Fruit fly (Drosophila melanogaster): Measurements from ENCODE around the gene CG43755.

The CG43755 gene

dm6 chr2L:300877-301706 lies 28.5 kb downstream of the CG43755 start:
- TF ChIP-seq Clk (GFP tag; optimal IDR thresholded peaks at IDR 0.05) (no peak), pad (GFP tag; optimal IDR thresholded peaks at IDR 0.05) (peak; percentile 55), Crg-1 (GFP tag; optimal IDR thresholded peaks at IDR 0.05) (no peak), cnc (optimal IDR thresholded peaks at IDR 0.05) (no peak), CG12768 (GFP tag; optimal IDR thresholded peaks at IDR 0.05) (no peak), cic (GFP tag; optimal IDR thresholded peaks at IDR 0.05) (peak; percentile 64)

dm6 chr2L:300006-300405 lies 29.6 kb downstream of the CG43755 start:
- no peak for TF ChIP-seq bab1 (GFP tag; optimal IDR thresholded peaks at IDR 0.05)
- TF ChIP-seq CG1620 (GFP tag; optimal IDR thresholded peaks at IDR 0.05), result no peak

- TF ChIP-seq Hr96 (GFP tag; optimal IDR thresholded peaks at IDR 0.05) (no peak), Clk (GFP tag; optimal IDR thresholded peaks at IDR 0.05) (no peak), CG7101 (tag; optimal IDR thresholded peaks at IDR 0.05) (no peak), pad (GFP tag; optimal IDR thresholded peaks at IDR 0.05) (no peak), CG11617 (GFP tag; optimal IDR thresholded peaks at IDR 0.05) (no peak), CG7045 (GFP tag; optimal IDR thresholded peaks at IDR 0.05) (no peak), Crg-1 (GFP tag; optimal IDR thresholded peaks at IDR 0.05) (no peak), cnc (optimal IDR thresholded peaks at IDR 0.05) (no peak)
Observed at dm6 chr2L:299038-299437, 30.5 kb downstream of the CG43755 start.

dm6 chr2L:298285-298644 lies 31.3 kb downstream of the CG43755 start:
- TF ChIP-seq Hr96 (GFP tag; optimal IDR thresholded peaks at IDR 0.05) (no peak), cic (GFP tag; optimal IDR thresholded peaks at IDR 0.05) (peak; percentile 32), tj (GFP tag; optimal IDR thresholded peaks at IDR 0.05) (peak; percentile 16)

- TF ChIP-seq CG33017 (tag; optimal IDR thresholded peaks at IDR 0.05), result peak; percentile 93
- peak; percentile 94 for TF ChIP-seq CG7101 (tag; optimal IDR thresholded peaks at IDR 0.05)
- peak; percentile 99 for TF ChIP-seq Crg-1 (GFP tag; optimal IDR thresholded peaks at IDR 0.05)
- TF ChIP-seq toe (GFP tag; optimal IDR thresholded peaks at IDR 0.05), result peak; percentile 96
- TF ChIP-seq CG1620 (GFP tag; optimal IDR thresholded peaks at IDR 0.05), result peak; percentile 99
- TF ChIP-seq CG5204 (GFP tag; optimal IDR thresholded peaks at IDR 0.05), result no peak
- peak; percentile 97 for TF ChIP-seq CG12768 (GFP tag; optimal IDR thresholded peaks at IDR 0.05)
- TF ChIP-seq bab1 (GFP tag; optimal IDR thresholded peaks at IDR 0.05), result peak; percentile 86
- TF ChIP-seq Hr96 (GFP tag; optimal IDR thresholded peaks at IDR 0.05), result peak; percentile 97
- peak; percentile 96 for TF ChIP-seq CG7045 (GFP tag; optimal IDR thresholded peaks at IDR 0.05)
- no peak for TF ChIP-seq kay (GFP tag; ENCODE audit: borderline replicate concordance)
- peak; percentile 63 for TF ChIP-seq cic (GFP tag; optimal IDR thresholded peaks at IDR 0.05)
- no peak for TF ChIP-seq cnc (optimal IDR thresholded peaks at IDR 0.05)
- TF ChIP-seq ovo (GFP tag; optimal IDR thresholded peaks at IDR 0.05), result peak; percentile 96
- peak; percentile 90 for TF ChIP-seq pad (GFP tag; optimal IDR thresholded peaks at IDR 0.05)
- TF ChIP-seq CG14711 (tag; optimal IDR thresholded peaks at IDR 0.05), result peak; percentile 94
- peak; percentile 94 for TF ChIP-seq Clk (GFP tag; optimal IDR thresholded peaks at IDR 0.05)
- TF ChIP-seq tj (GFP tag; optimal IDR thresholded peaks at IDR 0.05), result peak; percentile 62
- peak; percentile 96 for TF ChIP-seq Mnt (GFP tag; optimal IDR thresholded peaks at IDR 0.05)
- peak; percentile 96 for TF ChIP-seq CG11617 (GFP tag; optimal IDR thresholded peaks at IDR 0.05)
Observed at dm6 chr2L:297480-298284, 31.9 kb downstream of the CG43755 start, which contains the start of gene Pi3K21B. TSS of gene Pi3K21B (plus strand) at chr2L:297880.

dm6 chr2L:294452-295362 lies 34.9 kb downstream of the CG43755 start, which contains the start of the genes U2af38 and Stip1:
TSS of gene U2af38 (minus strand) at chr2L:294681.
TSS of gene Stip1 (plus strand) at chr2L:295122.
- TF ChIP-seq Hr96 (GFP tag; optimal IDR thresholded peaks at IDR 0.05) (no peak), kay (GFP tag; ENCODE audit: borderline replicate concordance) (no peak), Crg-1 (GFP tag; optimal IDR thresholded peaks at IDR 0.05) (peak; percentile 4), CG11617 (GFP tag; optimal IDR thresholded peaks at IDR 0.05) (peak; percentile 30), bab1 (GFP tag; optimal IDR thresholded peaks at IDR 0.05) (peak; percentile 17), CG7101 (tag; optimal IDR thresholded peaks at IDR 0.05) (peak; percentile 54), cnc (optimal IDR thresholded peaks at IDR 0.05) (no peak), CG1620 (GFP tag; optimal IDR thresholded peaks at IDR 0.05) (peak; percentile 14), toe (GFP tag; optimal IDR thresholded peaks at IDR 0.05) (no peak), CG7045 (GFP tag; optimal IDR thresholded peaks at IDR 0.05) (no peak), tj (GFP tag; optimal IDR thresholded peaks at IDR 0.05) (peak; percentile 62), cic (GFP tag; optimal IDR thresholded peaks at IDR 0.05) (no peak), pad (GFP tag; optimal IDR thresholded peaks at IDR 0.05) (peak; percentile 9), CG14711 (tag; optimal IDR thresholded peaks at IDR 0.05) (peak; percentile 98), Mnt (GFP tag; optimal IDR thresholded peaks at IDR 0.05) (peak; percentile 49), Clk (GFP tag; optimal IDR thresholded peaks at IDR 0.05) (no peak), ovo (GFP tag; optimal IDR thresholded peaks at IDR 0.05) (no peak), CG33017 (tag; optimal IDR thresholded peaks at IDR 0.05) (no peak), CG5204 (GFP tag; optimal IDR thresholded peaks at IDR 0.05) (no peak), CG12768 (GFP tag; optimal IDR thresholded peaks at IDR 0.05) (peak; percentile 5)

Measured in whole organism, adult.